Worm (Caenorhabditis elegans) whole organism, L1 larva: ENCODE measurements around the gene nspa-8.

Source experiments
- blmp-1 ChIP-seq: fragments of 150-350 bp; optimal IDR thresholded peaks from 2 replicates; lab custom pipeline; 2014; ENCODE audit warnings: missing biosample characterization, missing genetic modification characterization
- fos-1 ChIP-seq: fragments of 150-350 bp; optimal IDR thresholded peaks from 2 replicates; lab custom pipeline; 2014; ENCODE audit warnings: missing biosample characterization, missing genetic modification characterization
- grh-1 ChIP-seq: fragments of 200-800 bp; sonication (Bioruptor generic); IDR thresholded peaks from 2 replicates; pipeline ENCODE4 v1.3.6; 2022; ENCODE audit warnings: missing genetic modification reagents, missing genetic modification characterization, missing compliant biosample characterization
- mab-9 ChIP-seq: fragments of 200-800 bp; sonication (Bioruptor generic); IDR thresholded peaks from 2 replicates; pipeline ENCODE4 v1.3.6; 2022; ENCODE audit warnings: missing genetic modification reagents, missing genetic modification characterization, missing compliant biosample characterization
- nhr-11 ChIP-seq: fragments of 150-350 bp; optimal IDR thresholded peaks from 2 replicates; lab custom pipeline; 2014; ENCODE audit warnings: missing biosample characterization, missing genetic modification characterization
- nhr-237 ChIP-seq: fragments of 150-350 bp; optimal IDR thresholded peaks from 2 replicates; lab custom pipeline; 2014; ENCODE audit warnings: missing biosample characterization, missing genetic modification characterization
- tbx-2 ChIP-seq: sonication (generic microtip); optimal IDR thresholded peaks from 2 replicates; lab custom pipeline; 2016; ENCODE audit warnings: missing genetic modification characterization, missing compliant biosample characterization

- TF ChIP-seq tbx-2 (tag; lab: Kevin White, UChicago) (no peak), nhr-11 (tag; lab: Kevin White, UChicago) (no peak), grh-1 (no peak), fos-1 (no peak), mab-9 (GFP tag; lab: Robert Waterston, UW) (no peak), nhr-237 (no peak), blmp-1 (tag; lab: Kevin White, UChicago) (no peak)
Observed at ce11 chrV:14813566-14813965, 13.3 kb downstream of the nspa-8 start.
